Worm (Caenorhabditis elegans) whole organism, mixed stage, embryonic: ENCODE results near the gene Y39A3A.2.

Source experiments
- bed-3 ChIP-seq: fragments of 200-800 bp; sonication (Bioruptor generic); optimal IDR thresholded peaks from 3 replicates; lab custom pipeline; 2018; ENCODE audit warnings: mild to moderate bottlenecking, missing genetic modification characterization, moderate library complexity, missing compliant biosample characterization
- blmp-1 ChIP-seq: fragments of 150-350 bp; optimal IDR thresholded peaks from 2 replicates; lab custom pipeline; 2014; ENCODE audit warnings: missing biosample characterization, missing genetic modification characterization
- drap-1 ChIP-seq: fragments of 200-800 bp; sonication (Bioruptor generic); optimal IDR thresholded peaks from 3 replicates; lab custom pipeline; 2018; ENCODE audit warnings: mild to moderate bottlenecking, missing genetic modification characterization, missing compliant biosample characterization
- elt-3 ChIP-seq: fragments of 150-350 bp; optimal IDR thresholded peaks from 2 replicates; lab custom pipeline; 2014; ENCODE audit warnings: missing biosample characterization, missing genetic modification characterization
- lin-13 ChIP-seq: fragments of 150-350 bp; optimal IDR thresholded peaks from 2 replicates; lab custom pipeline; 2014; ENCODE audit warnings: missing biosample characterization, missing genetic modification characterization
- mab-5 ChIP-seq: fragments of 150-350 bp; optimal IDR thresholded peaks from 2 replicates; lab custom pipeline; 2014; ENCODE audit warnings: missing biosample characterization, missing genetic modification characterization
- mep-1 ChIP-seq: fragments of 150-350 bp; optimal IDR thresholded peaks from 2 replicates; lab custom pipeline; 2017; ENCODE audit warnings: missing biosample characterization, missing genetic modification reagents, missing genetic modification characterization, inconsistent platforms
- nhr-12 ChIP-seq: fragments of 150-350 bp; optimal IDR thresholded peaks from 2 replicates; lab custom pipeline; 2014; ENCODE audit warnings: missing biosample characterization, missing genetic modification characterization
- nhr-237 ChIP-seq: fragments of 150-350 bp; optimal IDR thresholded peaks from 2 replicates; lab custom pipeline; 2014; ENCODE audit warnings: missing biosample characterization, missing genetic modification characterization
- nhr-76 ChIP-seq: sonication (generic microtip); optimal IDR thresholded peaks from 2 replicates; lab custom pipeline; 2017; ENCODE audit warnings: missing biosample characterization, missing genetic modification characterization
- snpc-4 ChIP-seq: fragments of 150-350 bp; optimal IDR thresholded peaks from 2 replicates; lab custom pipeline; 2014; ENCODE audit warnings: missing biosample characterization, missing genetic modification characterization
- sptf-1 ChIP-seq: sonication (generic microtip); optimal IDR thresholded peaks from 2 replicates; lab custom pipeline; 2017; ENCODE audit warnings: mild to moderate bottlenecking, missing genetic modification characterization, moderate library complexity, missing compliant biosample characterization
- unc-62 ChIP-seq: fragments of 150-350 bp; optimal IDR thresholded peaks from 2 replicates; lab custom pipeline; 2014; ENCODE audit warnings: missing biosample characterization, missing genetic modification reagents, missing genetic modification characterization

DNA sequence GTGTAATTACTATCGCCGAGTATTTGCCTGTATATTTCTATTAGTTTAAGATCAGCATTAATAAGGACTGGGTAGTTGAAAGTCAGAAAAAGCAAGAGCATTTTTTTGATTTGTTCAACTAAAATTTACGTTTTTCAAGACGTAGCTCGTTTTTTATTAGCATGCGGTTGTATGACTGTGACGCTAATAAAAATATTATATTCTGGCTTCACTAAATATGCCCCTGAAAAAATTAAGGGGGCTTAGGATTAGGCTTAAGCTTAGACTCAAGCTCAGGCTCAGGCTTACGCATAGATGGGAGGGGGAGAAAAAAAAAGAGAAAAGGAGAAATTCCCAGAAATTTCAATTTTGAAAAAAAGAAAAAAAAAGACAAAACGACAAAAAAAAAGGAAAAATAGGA, at the start of gene Y39A3A.2:
- TF ChIP-seq nhr-237 (no peak), sptf-1 (tag; lab: Kevin White, UChicago) (no peak), unc-62 (GFP tag; lab: Kevin White, UChicago) (no peak), nhr-12 (tag; lab: Kevin White, UChicago) (no peak), mep-1 (tag; lab: Kevin White, UChicago) (no peak), nhr-76 (tag; lab: Kevin White, UChicago) (no peak), bed-3 (no peak), snpc-4 (tag; lab: Kevin White, UChicago) (no peak), mab-5 (tag; lab: Kevin White, UChicago) (no peak), elt-3 (no peak), lin-13 (no peak), blmp-1 (tag; lab: Kevin White, UChicago) (no peak), drap-1 (GFP tag; lab: Kevin White, UChicago) (no peak)
